Fruit fly (Drosophila melanogaster): ENCODE results near the gene Regnase-1.

Gene Regnase-1

DNA sequence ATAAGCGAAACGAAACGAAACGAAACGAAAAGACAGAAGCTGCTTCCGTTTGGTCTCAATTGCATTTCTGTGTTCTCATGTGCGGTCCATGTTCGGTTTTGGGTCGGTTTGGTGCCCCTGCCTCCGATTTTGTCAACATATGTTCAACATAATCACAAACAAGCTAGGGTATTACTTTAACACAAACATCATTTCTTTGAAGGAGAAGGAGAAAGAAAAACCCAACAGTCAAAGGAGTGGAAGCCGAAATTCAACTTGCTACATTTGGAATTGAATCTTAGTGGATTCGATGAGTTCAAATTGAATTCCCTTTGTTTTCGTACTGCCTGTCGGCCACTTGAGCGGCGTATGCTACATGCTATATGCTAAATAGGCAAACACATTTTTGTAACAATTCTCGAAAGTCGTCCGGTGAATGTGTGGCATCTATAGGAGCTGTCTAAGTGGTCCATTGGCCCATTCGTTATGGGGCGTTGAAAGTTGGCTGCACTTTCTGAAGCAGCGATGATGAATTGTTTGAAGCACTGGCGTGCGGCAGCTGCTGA, 38.3 kb downstream of the Regnase-1 start:
- no peak for TF ChIP-seq EcR (GFP tag; optimal IDR thresholded peaks at IDR 0.05)
- TF ChIP-seq usp (GFP tag; optimal IDR thresholded peaks at IDR 0.05) = no peak
- no peak for TF ChIP-seq pan (optimal IDR thresholded peaks at IDR 0.05)
- TF ChIP-seq Dll (optimal IDR thresholded peaks at IDR 0.05) = no peak
- TF ChIP-seq psq (optimal IDR thresholded peaks at IDR 0.05) = no peak
- TF ChIP-seq CG8478 (optimal IDR thresholded peaks at IDR 0.05) = no peak

dm6 chr3R:19996433-19996832, 39.4 kb downstream of the Regnase-1 start:
- TF ChIP-seq CG8478 (optimal IDR thresholded peaks at IDR 0.05) (no peak), psq (optimal IDR thresholded peaks at IDR 0.05) (no peak)

DNA sequence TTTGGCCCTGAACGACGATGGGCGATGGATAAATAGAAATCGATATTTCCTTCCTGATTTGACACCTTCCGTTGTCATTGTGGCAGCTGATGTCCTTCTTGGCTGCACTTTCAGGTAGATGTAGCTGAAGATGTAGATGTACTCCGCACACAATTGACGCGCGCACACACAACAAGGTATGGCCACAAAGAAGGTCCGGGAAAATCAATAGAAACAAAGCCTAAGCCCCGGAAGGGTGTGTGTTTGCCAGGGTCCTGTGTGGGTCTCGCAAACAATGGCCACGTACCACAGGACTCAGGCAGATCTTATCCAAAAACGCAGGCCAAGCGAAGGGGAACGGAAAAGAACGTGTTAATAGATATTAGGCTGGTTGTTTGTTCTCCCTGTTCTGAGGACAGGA, 40.4 kb downstream of the Regnase-1 start:
- no peak for TF ChIP-seq pan (optimal IDR thresholded peaks at IDR 0.05)

DNA sequence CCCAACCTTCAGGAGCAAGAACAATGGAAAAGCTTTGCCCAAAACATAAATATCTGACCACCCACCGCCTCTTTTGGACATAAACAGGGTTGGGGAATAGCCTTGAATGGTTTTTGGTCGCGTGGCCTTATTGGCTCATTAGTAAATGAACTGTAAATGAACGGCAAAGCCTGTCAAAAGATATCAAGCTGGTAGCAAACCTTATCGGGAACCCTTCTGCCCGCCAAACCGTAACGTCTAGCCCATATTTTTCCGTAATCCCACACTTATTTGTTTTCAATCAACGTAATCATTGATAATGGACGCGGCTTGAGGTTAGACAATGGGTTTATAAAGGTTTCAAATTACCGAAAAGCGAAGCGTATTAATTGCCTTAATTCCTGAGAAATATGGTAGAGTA, 50.5 kb downstream of the Regnase-1 start:
- TF ChIP-seq usp (GFP tag; optimal IDR thresholded peaks at IDR 0.05) (no peak), EcR (GFP tag; optimal IDR thresholded peaks at IDR 0.05) (no peak), pan (optimal IDR thresholded peaks at IDR 0.05) (no peak), psq (optimal IDR thresholded peaks at IDR 0.05) (no peak), Dll (optimal IDR thresholded peaks at IDR 0.05) (no peak), CG8478 (optimal IDR thresholded peaks at IDR 0.05) (no peak)
